Worm (Caenorhabditis elegans) whole organism, L4/young adult: ENCODE data around the gene fbxa-25.

ENCODE experiments used
- dao-5 ChIP-seq: sonication (generic microtip); optimal IDR thresholded peaks from 2 replicates; lab custom pipeline; 2016; ENCODE audit warnings: missing genotype, missing genetic modification characterization, moderate library complexity, missing compliant biosample characterization
- him-1 ChIP-seq: sonication (generic microtip); optimal IDR thresholded peaks from 2 replicates; lab custom pipeline; 2016; ENCODE audit warnings: missing genotype, missing genetic modification reagents, missing genetic modification characterization, missing compliant biosample characterization

DNA sequence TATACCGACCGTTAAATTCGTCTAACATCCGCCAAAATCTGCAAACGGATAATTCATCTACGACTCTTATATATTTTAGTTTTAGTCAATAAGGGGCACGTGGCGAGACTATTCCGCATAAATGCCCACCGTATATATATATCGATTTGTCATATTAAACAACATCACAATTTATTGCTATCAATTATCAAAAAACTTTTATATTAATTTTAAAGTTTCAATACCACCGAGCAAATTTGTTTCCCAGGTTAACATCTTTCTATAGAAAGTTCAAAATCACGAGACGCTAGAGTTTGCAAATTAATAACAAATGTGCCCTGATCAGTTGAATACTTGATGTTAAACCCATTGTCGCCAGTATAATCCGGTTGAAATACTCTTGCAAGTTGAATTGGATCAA is 1.7 kb downstream of the fbxa-25 start, which contains the start of gene Y82E9BL.5:
- TF ChIP-seq dao-5 (tag; lab: Kevin White, UChicago) (no peak), him-1 (tag; lab: Kevin White, UChicago) (no peak)
